Worm (Caenorhabditis elegans): ENCODE measurements around the gene Y82E9BL.1.

Gene Y82E9BL.1

DNA sequence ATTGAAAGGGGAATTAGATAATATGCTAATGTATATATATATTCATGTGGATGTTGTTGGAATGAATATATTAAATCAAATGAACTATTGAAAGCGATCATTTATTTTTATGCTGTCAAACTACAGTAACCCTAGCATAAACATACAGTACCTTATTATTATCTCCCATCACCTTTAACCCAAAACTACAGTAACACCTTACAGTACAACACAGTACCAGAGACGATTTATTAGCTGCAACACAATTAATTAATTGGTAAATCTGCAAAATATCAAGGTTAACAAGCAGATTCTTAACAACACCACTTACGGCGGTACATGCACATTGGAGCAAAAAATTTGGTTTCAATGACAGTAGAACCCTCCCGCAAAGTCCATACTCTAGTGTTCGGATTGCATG is at the start of gene Y82E9BL.1:
Gene Y82E9BL.1, minus strand, starts transcription at position 101 of the 400 bp plus-strand sequence.
- no peak for TF ChIP-seq nhr-28 (tag; optimal IDR thresholded peaks at IDR 0.05)
- TF ChIP-seq nhr-237 (tag; optimal IDR thresholded peaks at IDR 0.05) = no peak
- TF ChIP-seq ceh-43 (GFP tag; optimal IDR thresholded peaks at IDR 0.05) = no peak
- no peak for TF ChIP-seq unc-62 (GFP tag; optimal IDR thresholded peaks at IDR 0.05)
- TF ChIP-seq drap-1 (GFP tag; optimal IDR thresholded peaks at IDR 0.05) = no peak
- no peak for TF ChIP-seq snpc-4 (tag; optimal IDR thresholded peaks at IDR 0.05)
- no peak for TF ChIP-seq mls-2 (tag; optimal IDR thresholded peaks at IDR 0.05)
- no peak for TF ChIP-seq bed-3 (GFP tag; optimal IDR thresholded peaks at IDR 0.05)
- TF ChIP-seq ham-2 (GFP tag; optimal IDR thresholded peaks at IDR 0.05) = no peak

DNA sequence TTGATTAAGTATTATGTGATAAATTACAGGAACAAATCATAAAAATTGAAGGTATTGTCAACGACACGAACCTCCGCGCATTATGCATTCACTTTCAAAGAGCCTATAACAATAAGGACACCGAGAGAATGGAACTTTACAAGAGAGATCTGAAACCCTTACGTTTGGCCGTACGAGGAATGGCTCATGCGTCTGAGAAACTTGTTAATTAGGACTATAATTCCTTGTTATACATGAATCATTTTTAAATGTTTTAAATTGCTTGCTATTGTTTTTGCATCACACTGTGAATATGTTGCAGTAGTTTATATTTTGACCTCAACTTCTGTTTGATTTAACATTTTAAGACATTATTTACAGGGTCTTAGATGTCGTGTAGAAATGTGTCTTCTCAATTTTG is 47.9 kb upstream of the Y82E9BL.1 start, which contains the start of gene pals-18:
Gene pals-18, plus strand, starts transcription at position 301 of the 400 bp plus-strand sequence.
- no peak for TF ChIP-seq lin-13 (tag; optimal IDR thresholded peaks at IDR 0.05)
- TF ChIP-seq ztf-11 (tag; optimal IDR thresholded peaks at IDR 0.05) = no peak
- TF ChIP-seq nhr-28 (tag; optimal IDR thresholded peaks at IDR 0.05) = no peak
- no peak for TF ChIP-seq lsy-2 (tag; optimal IDR thresholded peaks at IDR 0.05)

- TF ChIP-seq unc-120 (tag; optimal IDR thresholded peaks at IDR 0.05; ENCODE audit: poor library complexity, severe bottlenecking) = no peak
- no peak for TF ChIP-seq nhr-237 (tag; optimal IDR thresholded peaks at IDR 0.05)
- no peak for TF ChIP-seq ham-2 (GFP tag; optimal IDR thresholded peaks at IDR 0.05)
- TF ChIP-seq nhr-2 (tag; optimal IDR thresholded peaks at IDR 0.05) = no peak
- TF ChIP-seq flh-1 (GFP tag; optimal IDR thresholded peaks at IDR 0.05) = no peak
- no peak for TF ChIP-seq nhr-76 (tag; optimal IDR thresholded peaks at IDR 0.05)
- no peak for TF ChIP-seq ceh-43 (GFP tag; optimal IDR thresholded peaks at IDR 0.05)
- TF ChIP-seq lsy-2 (tag; optimal IDR thresholded peaks at IDR 0.05) = no peak
- TF ChIP-seq nhr-12 (tag; optimal IDR thresholded peaks at IDR 0.05) = no peak
- TF ChIP-seq mab-5 (tag; optimal IDR thresholded peaks at IDR 0.05) = no peak
- TF ChIP-seq mls-2 (tag; optimal IDR thresholded peaks at IDR 0.05) = no peak
- TF ChIP-seq ceh-39 (tag; optimal IDR thresholded peaks at IDR 0.05) = no peak
- no peak for TF ChIP-seq hlh-1 (tag; optimal IDR thresholded peaks at IDR 0.05)
- TF ChIP-seq unc-39 (tag; optimal IDR thresholded peaks at IDR 0.05) = no peak
- no peak for TF ChIP-seq elt-1 (tag; optimal IDR thresholded peaks at IDR 0.05; ENCODE audit: borderline replicate concordance, insufficient read depth)
- TF ChIP-seq ztf-11 (tag; optimal IDR thresholded peaks at IDR 0.05) = no peak
- TF ChIP-seq elt-3 (tag; optimal IDR thresholded peaks at IDR 0.05) = no peak
- TF ChIP-seq sptf-1 (tag; optimal IDR thresholded peaks at IDR 0.05) = no peak
- TF ChIP-seq unc-62 (GFP tag; optimal IDR thresholded peaks at IDR 0.05) = no peak
- no peak for TF ChIP-seq bed-3 (GFP tag; optimal IDR thresholded peaks at IDR 0.05)
These were observed 46.3 kb upstream of the Y82E9BL.1 start, which contains the start of gene pals-19 for ce11 chrIII:1401497-1401990. TSS of gene pals-19 (plus strand) at chrIII:1401940.

DNA sequence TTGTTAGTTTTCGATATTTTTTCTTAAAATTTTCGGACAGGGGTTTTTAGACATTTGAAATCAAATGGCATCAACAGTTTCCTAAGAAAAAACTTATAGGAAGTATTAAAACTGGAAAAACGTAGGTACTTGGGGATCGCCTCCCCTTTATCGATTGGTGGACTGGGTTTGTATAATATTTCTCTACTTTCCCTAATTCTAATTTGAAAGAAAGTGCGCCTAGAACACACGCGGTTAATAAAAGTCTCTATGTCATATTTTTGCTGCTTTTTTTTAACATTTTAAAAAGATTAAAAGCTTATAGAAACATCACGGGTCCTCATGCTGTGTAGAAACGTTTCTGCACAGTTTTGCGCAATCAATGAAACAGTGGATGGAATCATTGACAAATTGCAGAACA is 44.5 kb upstream of the Y82E9BL.1 start, which contains the start of gene pals-16:
Gene pals-16, plus strand, starts transcription at position 301 of the 400 bp plus-strand sequence.
- no peak for TF ChIP-seq snpc-4 (tag; optimal IDR thresholded peaks at IDR 0.05)
- TF ChIP-seq ceh-43 (GFP tag; optimal IDR thresholded peaks at IDR 0.05) = no peak
- no peak for TF ChIP-seq nhr-237 (tag; optimal IDR thresholded peaks at IDR 0.05)
- no peak for TF ChIP-seq unc-62 (GFP tag; optimal IDR thresholded peaks at IDR 0.05)
- no peak for TF ChIP-seq drap-1 (GFP tag; optimal IDR thresholded peaks at IDR 0.05)
- TF ChIP-seq blmp-1 (tag; optimal IDR thresholded peaks at IDR 0.05) = no peak
- TF ChIP-seq mep-1 (tag; optimal IDR thresholded peaks at IDR 0.05) = no peak
- TF ChIP-seq sem-2 (GFP tag; optimal IDR thresholded peaks at IDR 0.05) = no peak
- TF ChIP-seq tbx-8 (GFP tag; optimal IDR thresholded peaks at IDR 0.05) = no peak
- TF ChIP-seq zip-8 (tag; optimal IDR thresholded peaks at IDR 0.05) = no peak
- no peak for TF ChIP-seq nhr-76 (tag; optimal IDR thresholded peaks at IDR 0.05)
- TF ChIP-seq lin-32 (GFP tag; optimal IDR thresholded peaks at IDR 0.05) = no peak
- no peak for TF ChIP-seq ztf-11 (tag; optimal IDR thresholded peaks at IDR 0.05)
- no peak for TF ChIP-seq elt-1 (tag; optimal IDR thresholded peaks at IDR 0.05; ENCODE audit: borderline replicate concordance, insufficient read depth)

DNA sequence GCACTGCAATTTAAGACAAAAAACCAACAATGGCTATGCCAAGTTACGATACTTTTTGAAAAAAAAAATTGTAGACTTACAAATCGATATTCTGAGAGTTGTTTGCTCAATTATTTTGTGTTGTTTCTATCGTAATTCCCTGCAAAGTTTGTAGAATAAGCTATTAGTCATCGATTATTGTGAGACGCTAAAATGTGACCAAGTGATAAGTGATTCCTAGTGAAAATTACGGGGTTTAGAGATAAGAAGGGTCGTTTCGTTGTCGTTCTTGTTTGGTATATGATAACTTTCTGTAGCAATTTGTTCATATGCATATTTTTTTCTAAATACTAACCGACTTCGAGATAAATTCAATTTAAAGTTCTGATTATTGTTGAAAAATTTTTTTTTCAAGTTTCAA is 43.0 kb upstream of the Y82E9BL.1 start:
- TF ChIP-seq cnd-1 (tag; optimal IDR thresholded peaks at IDR 0.05) (no peak), ceh-39 (tag; optimal IDR thresholded peaks at IDR 0.05) (no peak), mab-5 (tag; optimal IDR thresholded peaks at IDR 0.05) (no peak), hlh-1 (tag; optimal IDR thresholded peaks at IDR 0.05) (no peak), zip-8 (tag; optimal IDR thresholded peaks at IDR 0.05) (no peak), nhr-237 (tag; optimal IDR thresholded peaks at IDR 0.05) (no peak), sptf-1 (tag; optimal IDR thresholded peaks at IDR 0.05) (no peak), tbx-8 (GFP tag; optimal IDR thresholded peaks at IDR 0.05) (no peak), ceh-43 (GFP tag; optimal IDR thresholded peaks at IDR 0.05) (no peak), nhr-12 (tag; optimal IDR thresholded peaks at IDR 0.05) (no peak), lsy-2 (tag; optimal IDR thresholded peaks at IDR 0.05) (no peak), snpc-4 (tag; optimal IDR thresholded peaks at IDR 0.05) (no peak), unc-120 (tag; optimal IDR thresholded peaks at IDR 0.05; ENCODE audit: poor library complexity, severe bottlenecking) (no peak), nhr-28 (tag; optimal IDR thresholded peaks at IDR 0.05) (no peak), blmp-1 (tag; optimal IDR thresholded peaks at IDR 0.05) (no peak), M03D4.4 (tag; optimal IDR thresholded peaks at IDR 0.05) (no peak)

Measured in whole organism, mixed stage, embryonic.